Worm (Caenorhabditis elegans) whole organism, L4 larva: ENCODE results near the gene T04B2.3.

Source experiments
- D1046.2 ChIP-seq: fragments of 200-800 bp; sonication (Bioruptor generic); IDR thresholded peaks from 2 replicates; pipeline ENCODE4 v1.3.6; 2022; ENCODE audit warnings: missing genetic modification characterization, missing compliant biosample characterization
- F44E2.7 ChIP-seq: fragments of 200-800 bp; sonication (Bioruptor generic); IDR thresholded peaks from 2 replicates; pipeline ENCODE4 v2.1.2; 2022; ENCODE audit warnings: missing genetic modification characterization, missing compliant biosample characterization
- R02D3.7 ChIP-seq: fragments of 150-350 bp; sonication (generic microtip); optimal IDR thresholded peaks from 3 replicates; lab custom pipeline; 2014; ENCODE audit warnings: missing biosample characterization, missing genetic modification characterization
- Y48G9A.11 ChIP-seq: fragments of 200-800 bp; sonication (Bioruptor generic); IDR thresholded peaks from 2 replicates; pipeline ENCODE4 v1.3.6; 2022; ENCODE audit warnings: missing genetic modification reagents, missing genetic modification characterization, missing compliant biosample characterization
- Y5F2A.4 ChIP-seq: fragments of 200-800 bp; sonication (Bioruptor generic); optimal IDR thresholded peaks from 2 replicates; lab custom pipeline; 2018; ENCODE audit warnings: mild to moderate bottlenecking, missing genetic modification characterization, missing compliant biosample characterization
- aha-1 ChIP-seq: fragments of 150-350 bp; peaks from one replicate; lab custom pipeline; 2014; ENCODE audit warnings: missing biosample characterization, missing genetic modification characterization
- ama-1 ChIP-seq: fragments of 150-350 bp; optimal IDR thresholded peaks from 2 replicates; lab custom pipeline; 2014; ENCODE audit warnings: inconsistent platforms, mixed read lengths
- ceh-20 ChIP-seq: fragments of 200-800 bp; sonication (Bioruptor generic); IDR thresholded peaks from 2 replicates; pipeline ENCODE4 v1.3.6; 2022; ENCODE audit warnings: missing genetic modification reagents, missing genetic modification characterization, missing compliant biosample characterization
- ceh-28 ChIP-seq: fragments of 150-350 bp; optimal IDR thresholded peaks from 2 replicates; lab custom pipeline; 2014; ENCODE audit warnings: missing biosample characterization, missing genetic modification reagents, missing genetic modification characterization
- ceh-44 ChIP-seq: fragments of 200-800 bp; sonication (Bioruptor generic); IDR thresholded peaks from 2 replicates; pipeline ENCODE4 v1.3.6; 2022; ENCODE audit warnings: missing genetic modification reagents, missing genetic modification characterization, missing compliant biosample characterization
- ctbp-1 ChIP-seq: fragments of 200-800 bp; sonication (Bioruptor generic); IDR thresholded peaks from 2 replicates; pipeline ENCODE4 v1.3.6; 2022; ENCODE audit warnings: missing genetic modification reagents, missing genetic modification characterization, missing compliant biosample characterization
- daf-12 ChIP-seq: fragments of 150-350 bp; optimal IDR thresholded peaks from 2 replicates; lab custom pipeline; 2014; ENCODE audit warnings: missing biosample characterization, missing genetic modification reagents, missing genetic modification characterization
- daf-16 ChIP-seq, 3 experiments: sonication (generic microtip); optimal IDR thresholded peaks; 2 replicates each; lab custom pipeline; 2016 to 2017; ENCODE audit warnings: missing genetic modification characterization in 3 of 3, missing genetic modification reagents in 3 of 3, mild to moderate bottlenecking in 2 of 3, missing compliant biosample characterization in 2 of 3, missing biosample characterization in 1 of 3, moderate library complexity in 1 of 3
- dmd-6 ChIP-seq: fragments of 200-800 bp; sonication (Bioruptor generic); IDR thresholded peaks from 2 replicates; pipeline ENCODE4 v1.3.6; 2022; ENCODE audit warnings: missing genetic modification reagents, missing genetic modification characterization, missing compliant biosample characterization
- egl-27 ChIP-seq: sonication (generic microtip); optimal IDR thresholded peaks from 3 replicates; lab custom pipeline; 2017; ENCODE audit warnings: missing biosample characterization, missing genetic modification reagents, missing genetic modification characterization
- fkh-10 ChIP-seq: fragments of 150-350 bp; optimal IDR thresholded peaks from 2 replicates; lab custom pipeline; 2014; ENCODE audit warnings: missing biosample characterization, missing genetic modification reagents, missing genetic modification characterization
- fos-1 ChIP-seq: fragments of 150-350 bp; optimal IDR thresholded peaks from 2 replicates; lab custom pipeline; 2014; ENCODE audit warnings: missing biosample characterization, missing genetic modification characterization
- hlh-11 ChIP-seq: fragments of 200-800 bp; sonication (Bioruptor generic); optimal IDR thresholded peaks from 2 replicates; lab custom pipeline; 2018; ENCODE audit warnings: mild to moderate bottlenecking, missing genetic modification characterization, missing compliant biosample characterization
- hlh-30 ChIP-seq: sonication (generic microtip); optimal IDR thresholded peaks from 2 replicates; lab custom pipeline; 2017; ENCODE audit warnings: antibody characterized with exemption, mild to moderate bottlenecking, missing genetic modification characterization, missing compliant biosample characterization; ENCODE audit not compliant: insufficient read depth
- hmg-1.1 ChIP-seq: fragments of 200-800 bp; sonication (Bioruptor generic); IDR thresholded peaks from 2 replicates; pipeline ENCODE4 v1.3.6; 2022; ENCODE audit warnings: missing genetic modification reagents, missing genetic modification characterization, missing compliant biosample characterization
- lin-15B ChIP-seq: fragments of 150-350 bp; sonication (generic microtip); optimal IDR thresholded peaks from 3 replicates; lab custom pipeline; 2014; ENCODE audit warnings: missing biosample characterization, missing genetic modification characterization
- lsy-2 ChIP-seq, 2 experiments: fragments of 150-350 bp in 1 of 2; sonication (generic microtip) in 1 of 2; optimal IDR thresholded peaks; 2 replicates each; lab custom pipeline; 2014 to 2017; ENCODE audit warnings: missing biosample characterization in 2 of 2, missing genetic modification characterization in 2 of 2
- mdl-1 ChIP-seq, 2 experiments: fragments of 150-350 bp in 1 of 2; sonication (generic microtip) in 1 of 2; optimal IDR thresholded peaks; 2 replicates each; lab custom pipeline; 2014 to 2017; ENCODE audit warnings: missing biosample characterization in 2 of 2, missing genetic modification characterization in 2 of 2
- mdt-29 ChIP-seq: fragments of 200-800 bp; sonication (Bioruptor generic); IDR thresholded peaks from 2 replicates; pipeline ENCODE4 v1.3.6; 2022; ENCODE audit warnings: missing genetic modification reagents, missing genetic modification characterization, missing compliant biosample characterization
- mep-1 ChIP-seq: fragments of 150-350 bp; sonication (generic microtip); optimal IDR thresholded peaks from 3 replicates; lab custom pipeline; 2014; ENCODE audit warnings: missing biosample characterization, missing genetic modification characterization
- mxl-2 ChIP-seq: fragments of 200-800 bp; sonication (Bioruptor generic); conservative IDR thresholded peaks from 2 replicates; pipeline ENCODE4 v1.3.6; 2022; ENCODE audit warnings: missing genetic modification reagents, missing genetic modification characterization, missing compliant biosample characterization
- nhr-6 ChIP-seq: fragments of 150-350 bp; optimal IDR thresholded peaks from 2 replicates; lab custom pipeline; 2014; ENCODE audit warnings: missing biosample characterization, missing genetic modification characterization
- pha-4 ChIP-seq, 2 experiments: fragments of 150-350 bp in 1 of 2; fragments of 200-800 bp in 1 of 2; sonication (Bioruptor generic) in 1 of 2; IDR thresholded peaks in 1 of 2; optimal IDR thresholded peaks in 1 of 2; 2 replicates each; pipeline versions ENCODE4 v1.3.6 to Lab custom; 2014 to 2022; ENCODE audit warnings: missing genetic modification characterization in 2 of 2, missing genetic modification reagents in 2 of 2, missing biosample characterization in 1 of 2, missing compliant biosample characterization in 1 of 2
- php-3 ChIP-seq: fragments of 200-800 bp; sonication (Bioruptor generic); IDR thresholded peaks from 2 replicates; pipeline ENCODE4 v1.3.6; 2022; ENCODE audit warnings: missing genetic modification reagents, missing genetic modification characterization, missing compliant biosample characterization
- pqm-1 ChIP-seq: sonication (generic microtip); optimal IDR thresholded peaks from 2 replicates; lab custom pipeline; 2017; ENCODE audit warnings: missing biosample characterization, missing genetic modification characterization
- rbr-2 ChIP-seq: sonication (generic microtip); optimal IDR thresholded peaks from 2 replicates; lab custom pipeline; 2016; ENCODE audit warnings: missing genotype, missing genetic modification characterization, missing compliant biosample characterization
- saeg-2 ChIP-seq: fragments of 200-800 bp; sonication (Bioruptor generic); IDR thresholded peaks from 2 replicates; pipeline ENCODE4 v1.3.6; 2022; ENCODE audit warnings: missing genetic modification reagents, missing genetic modification characterization, missing compliant biosample characterization
- snpc-1.2 ChIP-seq: fragments of 200-800 bp; sonication (Bioruptor generic); IDR thresholded peaks from 2 replicates; pipeline ENCODE4 v1.3.6; 2022; ENCODE audit warnings: missing genetic modification reagents, missing genetic modification characterization, missing compliant biosample characterization
- unc-39 ChIP-seq: sonication (generic microtip); optimal IDR thresholded peaks from 2 replicates; lab custom pipeline; 2017; ENCODE audit warnings: missing biosample characterization, missing genetic modification characterization
- unc-62 ChIP-seq, 3 experiments: fragments of 150-350 bp in 1 of 3; sonication (generic microtip); optimal IDR thresholded peaks in 2 of 3; peaks in 1 of 3; 1 replicate in 1 of 3; 2 replicates in 2 of 3; lab custom pipeline; 2014 to 2017; ENCODE audit warnings: missing biosample characterization in 3 of 3, missing genetic modification characterization in 3 of 3, missing genetic modification reagents in 3 of 3, missing genotype in 1 of 3
- vab-7 ChIP-seq: fragments of 200-800 bp; sonication (Bioruptor generic); IDR thresholded peaks from 2 replicates; pipeline ENCODE4 v1.3.6; 2022; ENCODE audit warnings: missing genetic modification reagents, missing genetic modification characterization, missing compliant biosample characterization
- ztf-11 ChIP-seq: fragments of 150-350 bp; optimal IDR thresholded peaks from 2 replicates; lab custom pipeline; 2014; ENCODE audit warnings: missing biosample characterization, missing genetic modification characterization

Gene T04B2.3

ce11 chrIV:10060795-10061194, 13.6 kb downstream of the T04B2.3 start:
- peak; percentile 59 for TF ChIP-seq aha-1
- TF ChIP-seq pqm-1: peak; percentile 2
- TF ChIP-seq ama-1: no peak
- TF ChIP-seq daf-16 (GFP tag; optimal IDR thresholded peaks at IDR 0.05; lab: Kevin White, UChicago): no peak
- peak; percentile 50 for TF ChIP-seq daf-16 (tag; optimal IDR thresholded peaks at IDR 0.05; lab: Kevin White, UChicago)
- TF ChIP-seq mep-1 (tag; lab: Kevin White, UChicago): no peak
- TF ChIP-seq ceh-44: no peak
- TF ChIP-seq snpc-1.2 (GFP tag; lab: Robert Waterston, UW): no peak
- TF ChIP-seq lin-15B (tag; lab: Kevin White, UChicago): no peak
- peak; percentile 34 for TF ChIP-seq dmd-6 (GFP tag; lab: Robert Waterston, UW)
- no peak for TF ChIP-seq mxl-2

ce11 chrIV:10062728-10063127, 15.5 kb downstream of the T04B2.3 start, which contains the start of gene ipla-7:
Gene ipla-7, minus strand, starts transcription at chrIV:10062849.
- TF ChIP-seq rbr-2 (peak; percentile 38), mdl-1 (tag; optimal IDR thresholded peaks at IDR 0.05; lab: Kevin White, UChicago) (peak in 1 of 2 experiments; percentile 32), ctbp-1 (0 out of 2 replicates have a peak, but pooled peaks have one; percentile 31), hlh-30 (peak; percentile 67), mep-1 (tag; lab: Kevin White, UChicago) (peak; percentile 24), hmg-1.1 (GFP tag; lab: Robert Waterston, UW) (0 out of 2 replicates have a peak, but pooled peaks have one; percentile 43), daf-16 (GFP tag; optimal IDR thresholded peaks at IDR 0.05; lab: Kevin White, UChicago) (no peak), daf-16 (tag; optimal IDR thresholded peaks at IDR 0.05; lab: Kevin White, UChicago) (peak; percentile 22), F44E2.7 (GFP tag; lab: Robert Waterston, UW) (no peak), aha-1 (peak; percentile 34), hlh-11 (peak; percentile 16), lsy-2 (tag; optimal IDR thresholded peaks at IDR 0.05; lab: Kevin White, UChicago) (peak in 1 of 2 experiments; percentile 50), ztf-11 (tag; lab: Kevin White, UChicago) (no peak), dmd-6 (GFP tag; lab: Robert Waterston, UW) (peak; percentile 25; the same call in 1 of the 2 replicates), pqm-1 (no peak), Y48G9A.11 (GFP tag; lab: Robert Waterston, UW) (no peak), fkh-10 (peak; percentile 64), saeg-2 (GFP tag; lab: Robert Waterston, UW) (0 out of 2 replicates have a peak, but pooled peaks have one; percentile 32)

- peak in 1 of 2 experiments; percentile 89 for TF ChIP-seq unc-62 (GFP tag; optimal IDR thresholded peaks at IDR 0.05 in 1 of 2; lab: Kevin White, UChicago)
- no peak for TF ChIP-seq unc-62 (tag; optimal IDR thresholded peaks at IDR 0.05; lab: Kevin White, UChicago)
- no peak for TF ChIP-seq pha-4 (GFP tag; IDR thresholded peaks at IDR 0.05; lab: Robert Waterston, UW)
- TF ChIP-seq pha-4 (tag; optimal IDR thresholded peaks at IDR 0.05; lab: Kevin White, UChicago): no peak
- no peak for TF ChIP-seq php-3 (GFP tag; lab: Robert Waterston, UW)
- no peak for TF ChIP-seq ceh-28 (tag; lab: Kevin White, UChicago)
These were observed 16.7 kb downstream of the T04B2.3 start for ce11 chrIV:10063941-10064340.

- TF ChIP-seq unc-62 (GFP tag; optimal IDR thresholded peaks at IDR 0.05 in 1 of 2; lab: Kevin White, UChicago) (peak in 1 of 2 experiments; percentile 80), unc-62 (tag; optimal IDR thresholded peaks at IDR 0.05; lab: Kevin White, UChicago) (no peak), Y5F2A.4 (no peak)
These were observed 18.0 kb downstream of the T04B2.3 start for ce11 chrIV:10065159-10065558.

- TF ChIP-seq ceh-20 (GFP tag; lab: Robert Waterston, UW): no peak
- no peak for TF ChIP-seq php-3 (GFP tag; lab: Robert Waterston, UW)
- TF ChIP-seq vab-7: no peak
- no peak for TF ChIP-seq daf-12
- TF ChIP-seq pqm-1: peak; percentile 1
- peak; percentile 59 for TF ChIP-seq nhr-6 (tag; lab: Kevin White, UChicago)
- no peak for TF ChIP-seq unc-39 (tag; lab: Kevin White, UChicago)
- no peak for TF ChIP-seq fos-1 (tag; lab: Kevin White, UChicago)
- no peak for TF ChIP-seq mdt-29 (GFP tag; lab: Robert Waterston, UW)
- TF ChIP-seq R02D3.7 (tag; lab: Kevin White, UChicago): no peak
- TF ChIP-seq D1046.2: no peak
- TF ChIP-seq egl-27 (tag; lab: Kevin White, UChicago): no peak
- TF ChIP-seq lsy-2 (tag; optimal IDR thresholded peaks at IDR 0.05; lab: Kevin White, UChicago): no peak
- no peak for TF ChIP-seq ceh-44
These were observed 19.2 kb downstream of the T04B2.3 start for ce11 chrIV:10066456-10066855.
